Worm (Caenorhabditis elegans) whole organism, late embryonic: Measurements from ENCODE around the gene F39F10.3.
"Not testable (repeated sequence)": the region's sequence is repeated elsewhere in the genome, so short reads cannot be mapped to it uniquely, and the experiment has no call there.

ENCODE experiments used
- C08G9.2 ChIP-seq: sonication (generic microtip); optimal IDR thresholded peaks from 2 replicates; lab custom pipeline; 2016; ENCODE audit warnings: mild to moderate bottlenecking, missing genetic modification characterization, moderate library complexity, missing compliant biosample characterization
- K02D7.2 ChIP-seq: sonication (generic microtip); optimal IDR thresholded peaks from 2 replicates; lab custom pipeline; 2017; ENCODE audit warnings: mild to moderate bottlenecking, missing genetic modification characterization, missing compliant biosample characterization
- ahr-1 ChIP-seq: sonication (generic microtip); optimal IDR thresholded peaks from 2 replicates; lab custom pipeline; 2016; ENCODE audit warnings: missing genetic modification characterization, missing compliant biosample characterization
- fkh-10 ChIP-seq: fragments of 150-350 bp; optimal IDR thresholded peaks from 2 replicates; lab custom pipeline; 2014; ENCODE audit warnings: missing biosample characterization, missing genetic modification reagents, missing genetic modification characterization
- fkh-6 ChIP-seq: sonication (generic microtip); optimal IDR thresholded peaks from 2 replicates; lab custom pipeline; 2016; ENCODE audit warnings: missing genetic modification characterization, missing compliant biosample characterization
- lim-6 ChIP-seq: sonication (generic microtip); optimal IDR thresholded peaks from 2 replicates; lab custom pipeline; 2016; ENCODE audit warnings: missing genetic modification characterization, missing compliant biosample characterization
- lin-11 ChIP-seq: fragments of 200-800 bp; sonication (Bioruptor generic); optimal IDR thresholded peaks from 2 replicates; lab custom pipeline; 2018; ENCODE audit warnings: mild to moderate bottlenecking, missing genetic modification characterization, missing compliant biosample characterization
- madf-2 ChIP-seq: sonication (generic microtip); optimal IDR thresholded peaks from 2 replicates; lab custom pipeline; 2017; ENCODE audit warnings: missing genetic modification characterization, missing compliant biosample characterization
- nfya-1 ChIP-seq: sonication (generic microtip); optimal IDR thresholded peaks from 2 replicates; lab custom pipeline; 2017; ENCODE audit warnings: missing genetic modification characterization, mild to moderate bottlenecking, missing compliant biosample characterization, antibody characterized with exemption, moderate library complexity
- nhr-232 ChIP-seq: sonication (generic microtip); optimal IDR thresholded peaks from 2 replicates; lab custom pipeline; 2016; ENCODE audit warnings: missing genetic modification characterization, missing compliant biosample characterization
- pat-9 ChIP-seq: fragments of 200-800 bp; sonication (Bioruptor generic); optimal IDR thresholded peaks from 2 replicates; lab custom pipeline; 2018; ENCODE audit warnings: mild to moderate bottlenecking, missing genetic modification characterization, moderate library complexity, missing compliant biosample characterization
- pax-1 ChIP-seq: fragments of 150-350 bp; optimal IDR thresholded peaks from 2 replicates; lab custom pipeline; 2014; ENCODE audit warnings: missing biosample characterization, missing genetic modification characterization
- pha-4 ChIP-seq: fragments of 150-350 bp; optimal IDR thresholded peaks from 2 replicates; lab custom pipeline; 2018; ENCODE audit warnings: missing biosample characterization, missing genetic modification reagents, missing genetic modification characterization
- pros-1 ChIP-seq: fragments of 150-350 bp; optimal IDR thresholded peaks from 2 replicates; lab custom pipeline; 2014; ENCODE audit warnings: missing biosample characterization, missing genetic modification reagents, missing genetic modification characterization
- rnt-1 ChIP-seq: sonication (generic microtip); optimal IDR thresholded peaks from 2 replicates; lab custom pipeline; 2016; ENCODE audit warnings: missing genetic modification characterization, missing compliant biosample characterization
- sox-2 ChIP-seq: fragments of 200-800 bp; sonication (Bioruptor generic); IDR thresholded peaks from 2 replicates; pipeline ENCODE4 v1.3.6; 2022; ENCODE audit warnings: missing genetic modification reagents, missing genetic modification characterization, missing compliant biosample characterization
- syd-9 ChIP-seq: sonication (generic microtip); optimal IDR thresholded peaks from 2 replicates; lab custom pipeline; 2016; ENCODE audit warnings: mild to moderate bottlenecking, missing genetic modification characterization, moderate library complexity, missing compliant biosample characterization
- unc-3 ChIP-seq, 2 experiments: fragments of 200-800 bp in 1 of 2; sonication (Bioruptor generic) in 1 of 2; sonication (generic microtip) in 1 of 2; conservative IDR thresholded peaks in 1 of 2; optimal IDR thresholded peaks in 1 of 2; 2 replicates each; pipeline versions ENCODE4 v1.3.6 to Lab custom; 2016 to 2022; ENCODE audit warnings: missing compliant biosample characterization in 2 of 2, missing genetic modification characterization in 2 of 2, missing genetic modification reagents in 1 of 2
- unc-55 ChIP-seq: sonication (generic microtip); optimal IDR thresholded peaks from 2 replicates; lab custom pipeline; 2017; ENCODE audit warnings: missing biosample characterization, missing genetic modification reagents, missing genetic modification characterization

F39F10.3 gene

DNA sequence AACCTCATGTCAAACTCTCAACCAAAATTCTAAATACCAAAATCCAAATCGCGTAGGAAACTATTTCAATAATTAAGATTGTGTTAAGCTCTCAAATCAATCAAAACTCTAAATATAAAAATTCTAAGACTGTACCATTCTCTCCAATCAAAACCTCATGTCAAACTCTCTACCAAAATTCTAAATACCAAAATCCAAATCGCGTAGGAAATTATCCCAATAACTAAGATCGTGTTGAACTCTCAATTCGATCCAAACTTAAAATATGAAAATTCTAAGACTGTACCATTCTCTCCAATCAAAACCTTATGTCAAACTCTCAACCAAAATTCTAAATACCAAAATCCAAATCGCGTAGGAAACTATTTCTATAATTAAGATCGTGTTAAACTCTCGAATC, 40.6 kb downstream of the F39F10.3 start:
- TF ChIP-seq sox-2: peak; percentile 21
- peak; percentile 64; the same call in 1 of the 2 replicates for TF ChIP-seq unc-3 (GFP tag; conservative IDR thresholded peaks at IDR 0.05; lab: Robert Waterston, UW)
- TF ChIP-seq unc-3 (tag; optimal IDR thresholded peaks at IDR 0.05; lab: Kevin White, UChicago): not testable (repeated sequence)

- TF ChIP-seq C08G9.2 (tag; lab: Kevin White, UChicago): no peak
- no peak for TF ChIP-seq sox-2
- TF ChIP-seq syd-9 (tag; lab: Kevin White, UChicago): no peak
- TF ChIP-seq K02D7.2: no peak
- TF ChIP-seq lim-6: no peak
- no peak for TF ChIP-seq ahr-1
- no peak for TF ChIP-seq pros-1 (tag; lab: Kevin White, UChicago)
- TF ChIP-seq unc-55 (GFP tag; lab: Kevin White, UChicago): no peak
- no peak for TF ChIP-seq nfya-1 (tag; lab: Kevin White, UChicago)
- no peak for TF ChIP-seq nhr-232 (tag; lab: Kevin White, UChicago)
- TF ChIP-seq pax-1: no peak
- TF ChIP-seq fkh-10 (GFP tag; lab: Kevin White, UChicago): no peak
- no peak for TF ChIP-seq madf-2 (tag; lab: Kevin White, UChicago)
- TF ChIP-seq lin-11 (tag; lab: Kevin White, UChicago): no peak
- no peak for TF ChIP-seq pat-9 (tag; lab: Kevin White, UChicago)
- no peak for TF ChIP-seq fkh-6 (tag; lab: Kevin White, UChicago)
- TF ChIP-seq pha-4 (tag; lab: Kevin White, UChicago): no peak
- TF ChIP-seq rnt-1 (tag; lab: Kevin White, UChicago): no peak
Measured at ce11 chrX:16942316-16942715, 50.5 kb downstream of the F39F10.3 start.
